Fruit fly (Drosophila melanogaster): ENCODE results near the gene santa-maria.

Gene santa-maria

DNA sequence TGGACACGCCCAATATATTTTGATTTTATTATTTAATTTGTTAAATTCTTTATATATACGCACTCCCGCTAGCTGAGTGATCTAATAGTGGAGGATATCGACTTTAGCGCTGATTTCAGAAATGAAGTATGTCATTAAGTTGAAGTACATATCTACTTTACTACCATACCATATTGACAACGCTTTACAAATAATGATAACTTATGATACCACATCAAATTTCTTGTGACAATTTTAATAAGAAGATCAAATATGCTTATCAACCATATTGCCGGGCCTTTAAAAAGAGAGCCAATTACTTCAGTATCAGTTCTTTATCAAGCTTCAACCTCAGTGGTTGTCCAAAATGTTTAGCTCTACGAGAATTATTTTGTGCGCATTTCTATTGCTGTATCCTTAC lies 40.4 kb downstream of the santa-maria start, which contains the start of gene CG15818:
Gene CG15818, plus strand, starts transcription at position 301 of the 400 bp plus-strand sequence.
- TF ChIP-seq noc (tag; optimal IDR thresholded peaks at IDR 0.05): no peak

- no peak for TF ChIP-seq noc (tag; optimal IDR thresholded peaks at IDR 0.05)
Measured at dm6 chr2L:7409602-7410001, 41.4 kb downstream of the santa-maria start, which contains the start of gene CG5181. CG5181 (minus strand) TSS chr2L:7409809.

DNA sequence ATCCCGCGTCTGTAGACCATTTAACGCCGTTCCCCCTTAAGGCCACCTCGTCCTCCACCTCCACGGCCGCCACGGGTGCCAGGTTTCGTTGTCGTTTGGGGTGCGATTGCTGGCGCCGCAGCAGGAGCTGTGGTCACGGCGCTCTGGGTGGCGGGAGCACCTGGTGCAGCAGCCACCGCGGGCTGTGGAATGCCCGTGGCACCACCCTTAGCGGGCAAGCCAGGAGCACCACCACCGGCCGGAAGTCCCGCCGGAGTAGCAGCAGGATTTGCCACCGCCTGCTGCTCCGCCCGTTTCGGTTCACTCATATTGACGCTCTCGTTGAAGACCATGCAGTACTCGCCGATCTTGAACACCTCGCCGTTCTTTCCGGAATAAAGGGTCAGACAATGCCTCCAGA lies 42.0 kb downstream of the santa-maria start:
- TF ChIP-seq noc (tag; optimal IDR thresholded peaks at IDR 0.05): no peak

DNA sequence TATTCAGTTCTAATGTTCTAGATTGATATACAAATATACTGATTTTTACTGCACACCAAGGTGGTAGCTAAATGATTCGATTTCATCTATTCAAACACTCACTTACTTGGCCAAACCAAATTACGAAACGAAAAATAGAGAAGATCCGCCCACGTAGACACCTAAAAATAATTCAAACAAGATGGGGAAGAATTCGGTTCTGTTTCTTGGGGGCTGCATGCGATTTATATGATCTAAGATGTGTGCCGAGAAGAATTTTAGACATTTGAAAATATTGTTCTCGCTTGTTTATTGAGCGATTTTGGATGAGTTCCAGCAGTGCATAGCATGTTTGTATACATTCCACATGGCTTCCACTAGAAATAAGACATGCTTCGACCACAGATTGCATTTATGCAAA lies 43.4 kb downstream of the santa-maria start:
- TF ChIP-seq noc (tag; optimal IDR thresholded peaks at IDR 0.05): no peak

dm6 chr2L:7404923-7405322 lies 46.1 kb downstream of the santa-maria start, which contains the start of gene CG5177:
CG5177 (plus strand) TSS chr2L:7405227.
- no peak for TF ChIP-seq noc (tag; optimal IDR thresholded peaks at IDR 0.05)

DNA sequence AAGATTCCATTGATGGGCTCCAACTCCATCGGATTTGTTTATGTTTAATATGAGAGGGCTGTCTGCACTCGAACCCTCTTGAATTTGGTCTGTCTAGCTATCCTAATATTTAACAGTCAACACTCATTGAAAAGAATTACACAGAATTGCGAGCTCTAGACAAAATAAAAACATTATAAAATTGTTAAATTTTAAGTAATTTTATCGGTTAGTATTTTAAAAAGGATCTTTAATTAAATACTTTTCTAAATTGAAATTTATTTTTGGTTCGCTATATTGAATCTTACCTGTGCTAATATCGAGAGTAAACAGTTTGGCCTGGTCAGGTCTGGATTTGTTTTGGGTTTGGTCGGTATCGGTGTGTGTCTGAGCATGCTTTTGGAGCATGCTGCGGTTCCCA lies 49.4 kb downstream of the santa-maria start:
- TF ChIP-seq noc (tag; optimal IDR thresholded peaks at IDR 0.05): peak; percentile 88

dm6 chr2L:7401025-7401424 lies 50.0 kb downstream of the santa-maria start, which contains the start of gene CG5171:
CG5171 (plus strand) TSS chr2L:7401335.
- TF ChIP-seq noc (tag; optimal IDR thresholded peaks at IDR 0.05): no peak

dm6 chr2L:7398528-7398927 lies 52.5 kb downstream of the santa-maria start, which contains the start of gene CG5160:
CG5160 (minus strand) TSS chr2L:7398750.
- no peak for TF ChIP-seq noc (tag; optimal IDR thresholded peaks at IDR 0.05)

- no peak for TF ChIP-seq noc (tag; optimal IDR thresholded peaks at IDR 0.05)
Measured at dm6 chr2L:7397746-7398145, 53.3 kb downstream of the santa-maria start.

DNA sequence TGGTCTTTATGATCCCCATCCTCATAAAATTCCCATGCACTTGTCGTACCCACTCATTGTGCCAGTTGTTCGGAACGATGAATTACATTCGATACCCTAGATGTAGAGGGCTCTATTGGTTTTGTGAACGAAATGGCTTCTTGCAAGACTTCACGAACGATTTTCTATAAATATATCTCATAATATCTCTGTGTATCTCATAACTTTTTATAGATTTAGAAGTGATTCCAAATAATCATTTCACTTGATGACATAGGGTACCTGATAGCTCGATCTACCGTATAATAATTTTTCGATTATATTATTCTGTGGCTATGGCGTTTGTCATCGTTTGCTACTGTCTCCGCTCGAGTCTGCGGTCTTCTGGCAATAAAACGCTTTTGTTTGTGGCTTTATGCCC lies 54.1 kb downstream of the santa-maria start:
- TF ChIP-seq noc (tag; optimal IDR thresholded peaks at IDR 0.05): peak; percentile 44

DNA sequence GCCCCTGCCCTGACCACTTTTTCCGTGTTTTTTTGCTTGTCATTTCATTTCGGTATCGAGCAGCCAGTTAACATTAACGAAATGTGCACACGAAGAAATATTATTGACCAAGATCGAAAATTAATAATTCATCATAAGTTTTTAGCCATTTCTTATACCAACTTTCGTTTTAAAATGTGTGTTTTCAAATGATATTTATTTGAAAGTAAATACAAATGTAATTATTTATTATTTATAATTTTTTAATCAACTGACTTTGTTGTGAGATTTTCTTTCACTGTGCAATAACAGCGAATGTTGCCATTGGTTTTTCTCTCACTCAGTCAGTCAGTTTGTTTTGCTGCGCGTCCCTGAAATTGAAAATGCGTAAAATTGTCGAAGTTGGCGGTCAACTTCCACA lies 55.2 kb downstream of the santa-maria start:
- no peak for TF ChIP-seq noc (tag; optimal IDR thresholded peaks at IDR 0.05)

Measured in whole organism, larva.